Worm (Caenorhabditis elegans): ENCODE data around the gene C33B4.2.

The C33B4.2 gene

ce11 chrII:11335670-11336069, 36.3 kb downstream of the C33B4.2 start:
- TF ChIP-seq ztf-29 (GFP tag; IDR thresholded peaks at IDR 0.05): no peak
- no peak for TF ChIP-seq T22C8.4 (GFP tag; IDR thresholded peaks at IDR 0.05)
- no peak for TF ChIP-seq flt-1 (GFP tag; IDR thresholded peaks at IDR 0.05)
- no peak for TF ChIP-seq tab-1 (GFP tag; IDR thresholded peaks at IDR 0.05)
- no peak for TF ChIP-seq ref-1 (GFP tag; conservative IDR thresholded peaks at IDR 0.05)
- no peak for TF ChIP-seq klf-2 (GFP tag; conservative IDR thresholded peaks at IDR 0.05)
- TF ChIP-seq med-1 (GFP tag; optimal IDR thresholded peaks at IDR 0.05; ENCODE audit: insufficient read depth): no peak
- TF ChIP-seq cog-1 (tag; optimal IDR thresholded peaks at IDR 0.05): no peak
- no peak for TF ChIP-seq ztf-23 (GFP tag; IDR thresholded peaks at IDR 0.05)

- TF ChIP-seq ref-1 (GFP tag; conservative IDR thresholded peaks at IDR 0.05): no peak
- TF ChIP-seq tab-1 (GFP tag; IDR thresholded peaks at IDR 0.05): no peak
- no peak for TF ChIP-seq cog-1 (tag; optimal IDR thresholded peaks at IDR 0.05)
- no peak for TF ChIP-seq klf-2 (GFP tag; conservative IDR thresholded peaks at IDR 0.05)
- no peak for TF ChIP-seq ztf-23 (GFP tag; IDR thresholded peaks at IDR 0.05)
- no peak for TF ChIP-seq flt-1 (GFP tag; IDR thresholded peaks at IDR 0.05)
- TF ChIP-seq ztf-29 (GFP tag; IDR thresholded peaks at IDR 0.05): no peak
Observed at ce11 chrII:11333846-11334638, 37.9 kb downstream of the C33B4.2 start.

ce11 chrII:11333375-11333774, 38.6 kb downstream of the C33B4.2 start:
- TF ChIP-seq tab-1 (GFP tag; IDR thresholded peaks at IDR 0.05) (no peak), ref-1 (GFP tag; conservative IDR thresholded peaks at IDR 0.05) (no peak), med-1 (GFP tag; optimal IDR thresholded peaks at IDR 0.05; ENCODE audit: insufficient read depth) (no peak), klf-2 (GFP tag; conservative IDR thresholded peaks at IDR 0.05) (no peak), T22C8.4 (GFP tag; IDR thresholded peaks at IDR 0.05) (no peak), flt-1 (GFP tag; IDR thresholded peaks at IDR 0.05) (no peak), cog-1 (tag; optimal IDR thresholded peaks at IDR 0.05) (no peak), ztf-29 (GFP tag; IDR thresholded peaks at IDR 0.05) (no peak), ztf-23 (GFP tag; IDR thresholded peaks at IDR 0.05) (no peak)

- TF ChIP-seq ref-1 (GFP tag; conservative IDR thresholded peaks at IDR 0.05) (no peak), ztf-29 (GFP tag; IDR thresholded peaks at IDR 0.05) (no peak), flt-1 (GFP tag; IDR thresholded peaks at IDR 0.05) (no peak), med-1 (GFP tag; optimal IDR thresholded peaks at IDR 0.05; ENCODE audit: insufficient read depth) (no peak), cog-1 (tag; optimal IDR thresholded peaks at IDR 0.05) (no peak), klf-2 (GFP tag; conservative IDR thresholded peaks at IDR 0.05) (no peak), T22C8.4 (GFP tag; IDR thresholded peaks at IDR 0.05) (no peak), tab-1 (GFP tag; IDR thresholded peaks at IDR 0.05) (no peak), ztf-23 (GFP tag; IDR thresholded peaks at IDR 0.05) (no peak)
Observed at ce11 chrII:11329021-11329479, 42.9 kb downstream of the C33B4.2 start, which contains the start of gene tag-180. Gene tag-180, minus strand, starts transcription at chrII:11329429.
